Worm (Caenorhabditis elegans) whole organism, L4 larva: ENCODE measurements around the gene ragc-1.

Experiments
- D1046.2 ChIP-seq: fragments of 200-800 bp; sonication (Bioruptor generic); IDR thresholded peaks from 2 replicates; pipeline ENCODE4 v1.3.6; 2022; ENCODE audit warnings: missing genetic modification characterization, missing compliant biosample characterization
- F26F4.8 ChIP-seq: fragments of 200-800 bp; sonication (Bioruptor generic); conservative IDR thresholded peaks from 2 replicates; pipeline ENCODE4 v1.3.6; 2022; ENCODE audit warnings: missing genetic modification characterization, missing compliant biosample characterization
- F37D6.2 ChIP-seq: sonication (generic microtip); optimal IDR thresholded peaks from 2 replicates; lab custom pipeline; 2016; ENCODE audit warnings: mild to moderate bottlenecking, missing genetic modification characterization, missing compliant biosample characterization
- F49E8.2 ChIP-seq: sonication (generic microtip); optimal IDR thresholded peaks from 2 replicates; lab custom pipeline; 2016; ENCODE audit warnings: missing compliant biosample characterization, mild to moderate bottlenecking, missing genetic modification characterization, borderline replicate concordance
- R02D3.7 ChIP-seq: fragments of 150-350 bp; sonication (generic microtip); optimal IDR thresholded peaks from 3 replicates; lab custom pipeline; 2014; ENCODE audit warnings: missing biosample characterization, missing genetic modification characterization
- T20F7.1 ChIP-seq: fragments of 200-800 bp; sonication (Bioruptor generic); optimal IDR thresholded peaks from 2 replicates; lab custom pipeline; 2018; ENCODE audit warnings: mild to moderate bottlenecking, missing genetic modification characterization, missing compliant biosample characterization
- T26A8.4 ChIP-seq: fragments of 200-800 bp; sonication (Bioruptor generic); IDR thresholded peaks from 2 replicates; pipeline ENCODE4 v1.3.6; 2022; ENCODE audit warnings: missing genetic modification characterization, missing compliant biosample characterization
- Y105C5A.15 ChIP-seq: fragments of 200-800 bp; sonication (Bioruptor generic); IDR thresholded peaks from 2 replicates; pipeline ENCODE4 v1.3.6; 2022; ENCODE audit warnings: missing genetic modification characterization, missing compliant biosample characterization
- ZK546.5 ChIP-seq, 2 experiments: sonication (generic microtip); optimal IDR thresholded peaks; 2 replicates each; lab custom pipeline; 2017; ENCODE audit warnings: missing biosample characterization in 2 of 2, missing genetic modification characterization in 2 of 2
- aha-1 ChIP-seq: fragments of 150-350 bp; peaks from one replicate; lab custom pipeline; 2014; ENCODE audit warnings: missing biosample characterization, missing genetic modification characterization
- aly-2 ChIP-seq: sonication (generic microtip); optimal IDR thresholded peaks from 2 replicates; lab custom pipeline; 2018; ENCODE audit warnings: missing biosample characterization, missing genetic modification characterization
- arid-1 ChIP-seq: fragments of 200-800 bp; sonication (Bioruptor generic); conservative IDR thresholded peaks from 2 replicates; pipeline ENCODE4 v1.3.6; 2022; ENCODE audit warnings: missing genetic modification reagents, missing genetic modification characterization, missing compliant biosample characterization
- ceh-20 ChIP-seq: fragments of 200-800 bp; sonication (Bioruptor generic); IDR thresholded peaks from 2 replicates; pipeline ENCODE4 v1.3.6; 2022; ENCODE audit warnings: missing genetic modification reagents, missing genetic modification characterization, missing compliant biosample characterization
- ceh-82 ChIP-seq: sonication (generic microtip); optimal IDR thresholded peaks from 2 replicates; lab custom pipeline; 2017; ENCODE audit warnings: missing biosample characterization, missing genetic modification characterization
- daf-16 ChIP-seq, 3 experiments: sonication (generic microtip); optimal IDR thresholded peaks; 2 replicates each; lab custom pipeline; 2016 to 2017; ENCODE audit warnings: missing genetic modification characterization in 3 of 3, missing genetic modification reagents in 3 of 3, mild to moderate bottlenecking in 2 of 3, missing compliant biosample characterization in 2 of 3, missing biosample characterization in 1 of 3, moderate library complexity in 1 of 3
- daf-8 ChIP-seq: fragments of 200-800 bp; sonication (Bioruptor generic); IDR thresholded peaks from 2 replicates; pipeline ENCODE4 v1.3.6; 2022; ENCODE audit warnings: missing genetic modification characterization, missing compliant biosample characterization
- dmd-6 ChIP-seq: fragments of 200-800 bp; sonication (Bioruptor generic); IDR thresholded peaks from 2 replicates; pipeline ENCODE4 v1.3.6; 2022; ENCODE audit warnings: missing genetic modification reagents, missing genetic modification characterization, missing compliant biosample characterization
- egl-43 ChIP-seq: fragments of 200-800 bp; sonication (Bioruptor generic); IDR thresholded peaks from 2 replicates; pipeline ENCODE4 v1.3.6; 2022; ENCODE audit warnings: missing genetic modification reagents, missing genetic modification characterization, missing compliant biosample characterization
- fos-1 ChIP-seq: fragments of 150-350 bp; optimal IDR thresholded peaks from 2 replicates; lab custom pipeline; 2014; ENCODE audit warnings: missing biosample characterization, missing genetic modification characterization
- hlh-11 ChIP-seq: fragments of 200-800 bp; sonication (Bioruptor generic); optimal IDR thresholded peaks from 2 replicates; lab custom pipeline; 2018; ENCODE audit warnings: mild to moderate bottlenecking, missing genetic modification characterization, missing compliant biosample characterization
- hlh-30 ChIP-seq: sonication (generic microtip); optimal IDR thresholded peaks from 2 replicates; lab custom pipeline; 2017; ENCODE audit warnings: antibody characterized with exemption, mild to moderate bottlenecking, missing genetic modification characterization, missing compliant biosample characterization; ENCODE audit not compliant: insufficient read depth
- hmg-1.1 ChIP-seq: fragments of 200-800 bp; sonication (Bioruptor generic); IDR thresholded peaks from 2 replicates; pipeline ENCODE4 v1.3.6; 2022; ENCODE audit warnings: missing genetic modification reagents, missing genetic modification characterization, missing compliant biosample characterization
- jun-1 ChIP-seq: fragments of 150-350 bp; optimal IDR thresholded peaks from 2 replicates; lab custom pipeline; 2014; ENCODE audit warnings: missing biosample characterization, missing genetic modification reagents, missing genetic modification characterization
- lin-39 ChIP-seq: fragments of 150-350 bp; optimal IDR thresholded peaks from 2 replicates; lab custom pipeline; 2014; ENCODE audit warnings: missing biosample characterization, missing genetic modification reagents, missing genetic modification characterization
- lsy-2 ChIP-seq, 2 experiments: fragments of 150-350 bp in 1 of 2; sonication (generic microtip) in 1 of 2; optimal IDR thresholded peaks; 2 replicates each; lab custom pipeline; 2014 to 2017; ENCODE audit warnings: missing biosample characterization in 2 of 2, missing genetic modification characterization in 2 of 2
- mdl-1 ChIP-seq, 2 experiments: fragments of 150-350 bp in 1 of 2; sonication (generic microtip) in 1 of 2; optimal IDR thresholded peaks; 2 replicates each; lab custom pipeline; 2014 to 2017; ENCODE audit warnings: missing biosample characterization in 2 of 2, missing genetic modification characterization in 2 of 2
- mep-1 ChIP-seq: fragments of 150-350 bp; sonication (generic microtip); optimal IDR thresholded peaks from 3 replicates; lab custom pipeline; 2014; ENCODE audit warnings: missing biosample characterization, missing genetic modification characterization
- mes-2 ChIP-seq: sonication (generic microtip); optimal IDR thresholded peaks from 2 replicates; lab custom pipeline; 2016; ENCODE audit warnings: missing genotype, mild to moderate bottlenecking, missing genetic modification characterization, missing compliant biosample characterization; ENCODE audit not compliant: poor library complexity, severe bottlenecking
- mxl-3 ChIP-seq: fragments of 200-800 bp; sonication (Bioruptor generic); optimal IDR thresholded peaks from 2 replicates; lab custom pipeline; 2018; ENCODE audit warnings: mild to moderate bottlenecking, missing genetic modification characterization, missing compliant biosample characterization
- nhr-28 ChIP-seq: fragments of 150-350 bp; optimal IDR thresholded peaks from 2 replicates; lab custom pipeline; 2014; ENCODE audit warnings: missing biosample characterization, missing genetic modification characterization
- nhr-6 ChIP-seq: fragments of 150-350 bp; optimal IDR thresholded peaks from 2 replicates; lab custom pipeline; 2014; ENCODE audit warnings: missing biosample characterization, missing genetic modification characterization
- nhr-76 ChIP-seq: fragments of 150-350 bp; optimal IDR thresholded peaks from 2 replicates; lab custom pipeline; 2014; ENCODE audit warnings: missing biosample characterization, missing genetic modification characterization
- pqm-1 ChIP-seq: sonication (generic microtip); optimal IDR thresholded peaks from 2 replicates; lab custom pipeline; 2017; ENCODE audit warnings: missing biosample characterization, missing genetic modification characterization
- rbr-2 ChIP-seq: sonication (generic microtip); optimal IDR thresholded peaks from 2 replicates; lab custom pipeline; 2016; ENCODE audit warnings: missing genotype, missing genetic modification characterization, missing compliant biosample characterization
- set-16 ChIP-seq: fragments of 200-800 bp; sonication (Bioruptor generic); IDR thresholded peaks from 2 replicates; pipeline ENCODE4 v1.3.6; 2022; ENCODE audit warnings: missing genetic modification reagents, missing genetic modification characterization, missing compliant biosample characterization
- skn-1 ChIP-seq: fragments of 150-350 bp; optimal IDR thresholded peaks from 2 replicates; lab custom pipeline; 2014; ENCODE audit warnings: missing biosample characterization, missing genetic modification characterization
- unc-39 ChIP-seq: sonication (generic microtip); optimal IDR thresholded peaks from 2 replicates; lab custom pipeline; 2017; ENCODE audit warnings: missing biosample characterization, missing genetic modification characterization
- unc-62 ChIP-seq, 3 experiments: fragments of 150-350 bp in 1 of 3; sonication (generic microtip); optimal IDR thresholded peaks in 2 of 3; peaks in 1 of 3; 1 replicate in 1 of 3; 2 replicates in 2 of 3; lab custom pipeline; 2014 to 2017; ENCODE audit warnings: missing biosample characterization in 3 of 3, missing genetic modification characterization in 3 of 3, missing genetic modification reagents in 3 of 3, missing genotype in 1 of 3
- zfp-3 ChIP-seq: fragments of 200-800 bp; sonication (Bioruptor generic); conservative IDR thresholded peaks from 2 replicates; pipeline ENCODE4 v1.3.6; 2022; ENCODE audit warnings: missing genetic modification reagents, missing genetic modification characterization, missing compliant biosample characterization
- zip-2 ChIP-seq: fragments of 150-350 bp; optimal IDR thresholded peaks from 2 replicates; lab custom pipeline; 2014; ENCODE audit warnings: missing biosample characterization, missing genetic modification characterization
- ztf-11 ChIP-seq: fragments of 150-350 bp; optimal IDR thresholded peaks from 2 replicates; lab custom pipeline; 2014; ENCODE audit warnings: missing biosample characterization, missing genetic modification characterization

Gene ragc-1

DNA sequence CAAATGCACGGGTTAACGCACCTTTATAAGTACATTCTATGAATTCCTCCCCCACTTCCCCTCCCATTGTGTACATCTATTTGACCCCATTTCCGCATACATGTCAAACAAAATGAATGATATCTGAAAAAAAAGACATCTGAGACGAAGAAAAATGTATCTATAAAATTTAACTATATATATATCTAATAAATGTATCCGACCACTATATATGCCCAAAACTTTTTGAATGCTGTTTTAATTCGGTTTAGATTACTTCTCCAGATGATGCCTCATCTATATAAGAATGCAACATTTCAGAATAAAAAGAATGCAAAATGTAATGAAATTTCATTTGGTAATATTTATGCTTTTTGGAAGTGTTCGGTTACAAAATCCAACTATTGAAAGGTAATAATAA lies 26.2 kb downstream of the ragc-1 start, which contains the start of gene rib-1:
TSS of gene rib-1 (plus strand) at position 301 of the 400 bp plus-strand sequence.
- TF ChIP-seq hlh-30 (tag; lab: Kevin White, UChicago), result no peak
- TF ChIP-seq T20F7.1 (GFP tag; lab: Kevin White, UChicago), result no peak
- TF ChIP-seq jun-1 (tag; lab: Kevin White, UChicago), result no peak
- TF ChIP-seq nhr-6 (tag; lab: Kevin White, UChicago), result no peak
- TF ChIP-seq dmd-6 (GFP tag; lab: Robert Waterston, UW), result no peak
- TF ChIP-seq nhr-76, result no peak

DNA sequence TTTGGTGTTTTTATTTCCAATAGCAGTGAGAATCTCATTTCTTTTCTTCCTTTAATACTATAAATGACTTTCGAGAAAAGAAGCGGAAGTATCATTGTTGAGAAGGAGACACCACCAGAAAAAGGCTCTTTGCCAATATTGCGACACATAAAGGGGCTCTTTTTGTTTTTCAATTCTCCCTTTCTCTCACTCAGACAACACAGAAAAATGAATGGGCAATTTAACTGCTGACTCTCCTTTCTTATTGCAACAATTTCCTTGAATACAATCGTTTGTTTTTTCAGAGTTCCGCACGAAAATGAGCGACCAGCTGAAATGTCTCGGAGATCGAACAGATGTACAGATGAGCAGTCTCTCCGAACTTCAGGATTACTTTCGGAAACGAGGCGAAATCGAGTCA lies 30.4 kb downstream of the ragc-1 start:
- TF ChIP-seq lin-39 (tag; lab: Kevin White, UChicago), result no peak
- TF ChIP-seq aha-1 (tag; lab: Kevin White, UChicago), result peak; percentile 95
- peak in 1 of 2 experiments; percentile 84 for TF ChIP-seq unc-62 (GFP tag; optimal IDR thresholded peaks at IDR 0.05 in 1 of 2; lab: Kevin White, UChicago)
- TF ChIP-seq unc-62 (tag; optimal IDR thresholded peaks at IDR 0.05; lab: Kevin White, UChicago), result no peak

DNA sequence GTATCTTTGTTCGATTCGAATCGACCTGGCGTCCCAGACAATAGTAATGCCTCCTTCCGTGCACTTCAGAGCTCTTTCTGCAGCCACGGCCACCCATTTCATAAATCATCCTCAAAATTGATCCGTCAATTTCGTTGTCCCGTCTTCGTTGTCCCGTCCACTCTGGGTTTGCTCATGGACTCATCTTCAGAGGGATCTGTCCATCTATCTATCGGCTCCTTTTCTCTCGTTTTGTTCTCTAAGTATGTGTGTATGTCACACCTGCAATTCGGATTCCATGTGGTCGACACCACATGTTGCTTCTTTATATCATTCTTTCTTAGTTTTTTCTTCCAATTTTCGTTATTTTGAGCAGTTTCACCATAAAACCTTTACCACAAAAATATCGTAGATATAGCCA lies 32.2 kb downstream of the ragc-1 start:
- peak; percentile 17 for TF ChIP-seq mxl-3 (GFP tag; lab: Kevin White, UChicago)
- TF ChIP-seq unc-39 (tag; lab: Kevin White, UChicago), result no peak

DNA sequence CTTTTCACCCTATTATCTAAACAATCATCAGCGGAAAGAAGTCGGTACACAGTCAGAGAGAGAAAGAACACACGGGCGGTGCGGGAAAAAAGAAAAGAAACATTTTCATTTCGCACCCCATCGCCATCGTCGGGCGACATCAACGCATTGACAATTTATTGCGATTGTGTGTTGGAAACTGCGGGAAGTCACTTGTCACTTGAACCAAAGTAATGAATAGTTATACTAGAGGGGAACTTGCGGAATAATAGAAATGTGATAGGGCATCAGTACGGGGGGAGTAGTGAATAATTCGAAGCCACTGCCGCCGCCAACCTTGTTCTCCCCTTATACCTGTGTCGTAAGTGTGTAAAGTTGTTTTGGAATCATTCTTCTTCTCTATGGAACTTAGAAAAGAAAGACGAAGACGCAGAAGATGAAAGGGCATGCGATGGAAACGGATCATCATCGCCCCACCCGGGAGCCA lies 33.3 kb downstream of the ragc-1 start:
- TF ChIP-seq rbr-2 (tag; lab: Kevin White, UChicago) (no peak), egl-43 (GFP tag; lab: Robert Waterston, UW) (0 out of 2 replicates have a peak, but pooled peaks have one; percentile 23), Y105C5A.15 (GFP tag; lab: Robert Waterston, UW) (no peak), ztf-11 (tag; lab: Kevin White, UChicago) (no peak), daf-16 (GFP tag; optimal IDR thresholded peaks at IDR 0.05; lab: Kevin White, UChicago) (no peak), daf-16 (tag; optimal IDR thresholded peaks at IDR 0.05; lab: Kevin White, UChicago) (no peak), unc-62 (GFP tag; optimal IDR thresholded peaks at IDR 0.05 in 1 of 2; lab: Kevin White, UChicago) (peak in 1 of 2 experiments; percentile 97), unc-62 (tag; optimal IDR thresholded peaks at IDR 0.05; lab: Kevin White, UChicago) (no peak), fos-1 (tag; lab: Kevin White, UChicago) (no peak), skn-1 (tag; lab: Kevin White, UChicago) (no peak), F26F4.8 (GFP tag; lab: Robert Waterston, UW) (no peak), zfp-3 (GFP tag; lab: Robert Waterston, UW) (no peak), F37D6.2 (no peak), nhr-28 (tag; lab: Kevin White, UChicago) (no peak), hlh-30 (tag; lab: Kevin White, UChicago) (peak; percentile 2), aha-1 (tag; lab: Kevin White, UChicago) (peak; percentile 88), R02D3.7 (tag; lab: Kevin White, UChicago) (no peak), daf-8 (no peak), hmg-1.1 (no peak), pqm-1 (no peak), mep-1 (tag; lab: Kevin White, UChicago) (peak; percentile 22), F49E8.2 (tag; lab: Kevin White, UChicago) (no peak), ZK546.5 (tag; optimal IDR thresholded peaks at IDR 0.05; lab: Kevin White, UChicago) (no peak), T26A8.4 (GFP tag; lab: Robert Waterston, UW) (no peak), arid-1 (GFP tag; lab: Robert Waterston, UW) (no peak), mes-2 (tag; lab: Kevin White, UChicago) (peak; percentile 18), ceh-20 (GFP tag; lab: Robert Waterston, UW) (no peak)

DNA sequence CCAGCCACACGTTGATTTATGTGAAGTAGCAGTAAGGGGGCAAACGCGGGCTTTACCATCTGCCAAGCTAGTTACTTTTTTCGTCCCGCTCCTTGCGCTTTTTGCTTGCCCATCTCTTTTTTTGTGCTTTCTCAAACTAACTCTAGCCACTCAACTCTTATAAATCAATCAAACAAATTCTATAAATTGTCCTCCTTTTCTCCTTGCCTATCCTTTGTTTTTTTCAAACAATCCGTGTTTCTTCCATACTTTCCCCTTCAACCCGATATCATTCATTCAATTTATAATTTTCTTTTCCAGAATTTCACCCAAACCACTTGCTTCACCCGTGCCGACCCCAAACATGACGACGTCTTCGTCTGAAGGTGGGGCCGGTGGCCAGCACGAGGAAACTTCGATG lies 34.5 kb downstream of the ragc-1 start, which contains the start of gene srgp-1:
TSS of gene srgp-1 (plus strand) at position 301 of the 400 bp plus-strand sequence.
- TF ChIP-seq mdl-1 (tag; optimal IDR thresholded peaks at IDR 0.05; lab: Kevin White, UChicago) (no peak), mep-1 (tag; lab: Kevin White, UChicago) (no peak), zip-2 (tag; lab: Kevin White, UChicago) (no peak), ztf-11 (tag; lab: Kevin White, UChicago) (no peak), skn-1 (tag; lab: Kevin White, UChicago) (no peak), hlh-11 (tag; lab: Kevin White, UChicago) (no peak), lsy-2 (tag; optimal IDR thresholded peaks at IDR 0.05; lab: Kevin White, UChicago) (no peak), D1046.2 (GFP tag; lab: Robert Waterston, UW) (no peak), ceh-20 (GFP tag; lab: Robert Waterston, UW) (no peak), aly-2 (tag; lab: Kevin White, UChicago) (no peak), rbr-2 (tag; lab: Kevin White, UChicago) (no peak), ceh-82 (tag; lab: Kevin White, UChicago) (no peak), nhr-28 (tag; lab: Kevin White, UChicago) (no peak), T20F7.1 (GFP tag; lab: Kevin White, UChicago) (no peak), set-16 (no peak), unc-39 (tag; lab: Kevin White, UChicago) (no peak), R02D3.7 (tag; lab: Kevin White, UChicago) (no peak)
- TF ChIP-seq, all 104 proteins: peak for 0
